Fruit fly (Drosophila melanogaster) whole organism, embryonic: Measurements from ENCODE around the gene barr.

ENCODE experiments used
- Aef1 ChIP-seq: fragments of 200-800 bp; sonication (Bioruptor generic); IDR thresholded peaks from 3 replicates; pipeline ENCODE4 v1.3.6; 2022; ENCODE audit warnings: missing biosample characterization, missing genetic modification characterization
- B-H2 ChIP-seq: fragments of 200-800 bp; sonication (Bioruptor generic); optimal IDR thresholded peaks from 2 replicates; lab custom pipeline; 2018; ENCODE audit warnings: missing biosample characterization, mild to moderate bottlenecking, missing genetic modification characterization
- BEAF-32 ChIP-seq: fragments of 200-800 bp; sonication (Bioruptor generic); optimal IDR thresholded peaks from 3 replicates; lab custom pipeline; 2017; ENCODE audit warnings: missing biosample characterization, missing genetic modification characterization, mild to moderate bottlenecking, moderate library complexity, missing genetic modification reagents
- CG10209 ChIP-seq: fragments of 200-800 bp; sonication (Bioruptor generic); optimal IDR thresholded peaks from 3 replicates; lab custom pipeline; 2017; ENCODE audit warnings: missing biosample characterization, mild to moderate bottlenecking, missing genetic modification characterization, missing genetic modification reagents
- CG10565 ChIP-seq: fragments of 200-800 bp; sonication (Bioruptor generic); optimal IDR thresholded peaks from 3 replicates; lab custom pipeline; 2016; ENCODE audit warnings: missing biosample characterization, mild to moderate bottlenecking, missing genetic modification characterization
- CG11093 ChIP-seq: fragments of 200-800 bp; sonication (Bioruptor generic); IDR thresholded peaks from 3 replicates; pipeline ENCODE4 v1.3.6; 2022; ENCODE audit warnings: missing biosample characterization, missing genetic modification characterization
- CG11456 ChIP-seq: fragments of 200-800 bp; sonication (Bioruptor generic); IDR thresholded peaks from 3 replicates; pipeline ENCODE4 v1.3.6; 2022; ENCODE audit warnings: missing biosample characterization, missing genetic modification characterization
- CG11504 ChIP-seq: fragments of 200-800 bp; sonication (Bioruptor generic); optimal IDR thresholded peaks from 3 replicates; lab custom pipeline; 2019; ENCODE audit warnings: missing biosample characterization, mild to moderate bottlenecking, missing genetic modification characterization, moderate library complexity
- CG11695 ChIP-seq: fragments of 200-800 bp; sonication (Bioruptor generic); IDR thresholded peaks from 3 replicates; pipeline ENCODE4 v1.3.6; 2022; ENCODE audit warnings: missing biosample characterization, missing genetic modification characterization
- CG17612 ChIP-seq: fragments of 200-800 bp; sonication (Bioruptor generic); IDR thresholded peaks from 2 replicates; pipeline ENCODE4 v1.3.6; 2022; ENCODE audit warnings: missing biosample characterization, missing genetic modification characterization
- CG17912 ChIP-seq: fragments of 200-800 bp; sonication (Bioruptor generic); optimal IDR thresholded peaks from 2 replicates; lab custom pipeline; 2018; ENCODE audit warnings: missing biosample characterization, mild to moderate bottlenecking, missing genetic modification characterization
- CG2889 ChIP-seq: fragments of 200-800 bp; sonication (Bioruptor generic); IDR thresholded peaks from 3 replicates; pipeline ENCODE4 v1.3.6; 2022; ENCODE audit warnings: missing biosample characterization, missing genetic modification characterization
- CG31388 ChIP-seq: fragments of 200-800 bp; sonication (Bioruptor generic); optimal IDR thresholded peaks from 2 replicates; lab custom pipeline; 2016; ENCODE audit warnings: missing biosample characterization, missing genetic modification characterization
- CG32532 ChIP-seq: fragments of 200-800 bp; sonication (Bioruptor generic); IDR thresholded peaks from 2 replicates; pipeline ENCODE4 v1.3.6; 2022; ENCODE audit warnings: missing biosample characterization, missing genetic modification characterization
- CG3407 ChIP-seq: fragments of 200-800 bp; sonication (Bioruptor generic); optimal IDR thresholded peaks from 2 replicates; lab custom pipeline; 2018; ENCODE audit warnings: missing biosample characterization, mild to moderate bottlenecking, missing genetic modification characterization
- CG34376 ChIP-seq: fragments of 200-800 bp; sonication (Bioruptor generic); optimal IDR thresholded peaks from 2 replicates; lab custom pipeline; 2018; ENCODE audit warnings: missing biosample characterization, mild to moderate bottlenecking, missing genetic modification characterization
- CG3995 ChIP-seq: fragments of 200-800 bp; sonication (Bioruptor generic); optimal IDR thresholded peaks from 3 replicates; lab custom pipeline; 2016; ENCODE audit warnings: missing biosample characterization, missing genetic modification characterization
- CG4404 ChIP-seq: fragments of 200-800 bp; sonication (Bioruptor generic); IDR thresholded peaks from 2 replicates; pipeline ENCODE4 v1.3.6; 2022; ENCODE audit warnings: missing biosample characterization, missing genetic modification characterization
- CG5245 ChIP-seq: fragments of 200-800 bp; sonication (Bioruptor generic); optimal IDR thresholded peaks from 3 replicates; lab custom pipeline; 2016; ENCODE audit warnings: missing biosample characterization, missing genetic modification characterization
- CG8089 ChIP-seq: fragments of 200-800 bp; sonication (Bioruptor generic); optimal IDR thresholded peaks from 3 replicates; lab custom pipeline; 2016; ENCODE audit warnings: missing biosample characterization, missing genetic modification characterization
- CG9817 ChIP-seq: fragments of 200-800 bp; sonication (Bioruptor generic); optimal IDR thresholded peaks from 2 replicates; lab custom pipeline; 2018; ENCODE audit warnings: missing biosample characterization, mild to moderate bottlenecking, missing genetic modification characterization, moderate library complexity
- Camta ChIP-seq: fragments of 200-800 bp; sonication (Bioruptor generic); optimal IDR thresholded peaks from 2 replicates; lab custom pipeline; 2016; ENCODE audit warnings: missing biosample characterization, missing genetic modification characterization
- Dad ChIP-seq: fragments of 200-800 bp; sonication (Bioruptor generic); optimal IDR thresholded peaks from 3 replicates; lab custom pipeline; 2016; ENCODE audit warnings: missing biosample characterization, missing genetic modification characterization
- Eip74EF ChIP-seq, 2 experiments: fragments of 200-800 bp in 1 of 2; fragments of >200 bp in 1 of 2; sonication (Bioruptor generic) in 1 of 2; optimal IDR thresholded peaks; 2 replicates each; lab custom pipeline; 2017 to 2019; ENCODE audit warnings: missing biosample characterization in 2 of 2, missing genetic modification characterization in 2 of 2, mild to moderate bottlenecking in 1 of 2, moderate library complexity in 1 of 2
- Elba2 ChIP-seq: fragments of 200-800 bp; sonication (Bioruptor generic); optimal IDR thresholded peaks from 3 replicates; lab custom pipeline; 2016; ENCODE audit warnings: missing biosample characterization, missing genetic modification characterization
- Ets97D ChIP-seq: fragments of 200-800 bp; sonication (Bioruptor generic); optimal IDR thresholded peaks from 3 replicates; lab custom pipeline; 2016; ENCODE audit warnings: missing biosample characterization, missing genetic modification characterization
- Fer3 ChIP-seq: fragments of 200-800 bp; sonication (Bioruptor generic); optimal IDR thresholded peaks from 2 replicates; lab custom pipeline; 2018; ENCODE audit warnings: missing biosample characterization, mild to moderate bottlenecking, missing genetic modification characterization, moderate library complexity
- H2.0 ChIP-seq: fragments of 200-800 bp; sonication (Bioruptor generic); IDR thresholded peaks from 2 replicates; pipeline ENCODE4 v1.3.6; 2022; ENCODE audit warnings: missing biosample characterization, missing genetic modification characterization
- HmgD ChIP-seq: fragments of 200-800 bp; sonication (Bioruptor generic); optimal IDR thresholded peaks from 3 replicates; lab custom pipeline; 2016; ENCODE audit warnings: missing biosample characterization, missing genetic modification characterization
- HmgZ ChIP-seq: fragments of 200-800 bp; sonication (Bioruptor generic); optimal IDR thresholded peaks from 2 replicates; lab custom pipeline; 2018; ENCODE audit warnings: missing biosample characterization, mild to moderate bottlenecking, missing genetic modification characterization
- Hr3 ChIP-seq: fragments of 200-800 bp; sonication (Bioruptor generic); optimal IDR thresholded peaks from 3 replicates; lab custom pipeline; 2016; ENCODE audit warnings: missing biosample characterization, missing genetic modification characterization
- Hr39 ChIP-seq: fragments of >200 bp; optimal IDR thresholded peaks from 2 replicates; lab custom pipeline; 2017
- Neu2 ChIP-seq: fragments of 200-800 bp; sonication (Bioruptor generic); optimal IDR thresholded peaks from 3 replicates; lab custom pipeline; 2016; ENCODE audit warnings: missing biosample characterization, missing genetic modification characterization, borderline replicate concordance
- Optix ChIP-seq: fragments of 200-800 bp; sonication (Bioruptor generic); IDR thresholded peaks from 3 replicates; pipeline ENCODE4 v1.3.6; 2022; ENCODE audit warnings: missing biosample characterization, missing genetic modification characterization
- Ravus ChIP-seq: fragments of 200-800 bp; sonication (Bioruptor generic); IDR thresholded peaks from 2 replicates; pipeline ENCODE4 v1.3.6; 2022; ENCODE audit warnings: missing biosample characterization, missing genetic modification characterization
- Vsx1 ChIP-seq: fragments of 200-800 bp; sonication (Bioruptor generic); optimal IDR thresholded peaks from 2 replicates; lab custom pipeline; 2017; ENCODE audit warnings: missing biosample characterization, mild to moderate bottlenecking, missing genetic modification characterization, missing genetic modification reagents
- Xrp1 ChIP-seq: fragments of 200-800 bp; sonication (Bioruptor generic); IDR thresholded peaks from 2 replicates; pipeline ENCODE4 v1.3.6; 2022; ENCODE audit warnings: missing biosample characterization, missing genetic modification characterization
- chn ChIP-seq: fragments of 200-800 bp; sonication (Bioruptor generic); optimal IDR thresholded peaks from 2 replicates; lab custom pipeline; 2016; ENCODE audit warnings: missing biosample characterization, missing genetic modification characterization
- dati ChIP-seq: fragments of 200-800 bp; sonication (Bioruptor generic); IDR thresholded peaks from 2 replicates; pipeline ENCODE4 v1.3.6; 2022; ENCODE audit warnings: missing biosample characterization, missing genetic modification characterization
- fd64A ChIP-seq: fragments of 200-800 bp; sonication (Bioruptor generic); optimal IDR thresholded peaks from 3 replicates; lab custom pipeline; 2018; ENCODE audit warnings: missing biosample characterization, mild to moderate bottlenecking, missing genetic modification characterization
- fru ChIP-seq: fragments of >200 bp; optimal IDR thresholded peaks from 2 replicates; lab custom pipeline; 2017
- h ChIP-seq: fragments of >200 bp; optimal IDR thresholded peaks from 2 replicates; lab custom pipeline; 2017
- ind ChIP-seq: fragments of 200-800 bp; sonication (Bioruptor generic); optimal IDR thresholded peaks from 3 replicates; lab custom pipeline; 2016; ENCODE audit warnings: missing biosample characterization, missing genetic modification characterization
- insv ChIP-seq, 2 experiments: fragments of 200-800 bp; sonication (Bioruptor generic); optimal IDR thresholded peaks; 3 replicates each; lab custom pipeline; 2016 to 2018; ENCODE audit warnings: missing biosample characterization in 2 of 2, missing genetic modification characterization in 2 of 2
- inv ChIP-seq: fragments of 200-800 bp; sonication (Bioruptor generic); IDR thresholded peaks from 2 replicates; pipeline ENCODE4 v1.3.6; 2022; ENCODE audit warnings: missing biosample characterization, missing genetic modification characterization; ENCODE audit not compliant: partially characterized antibody
- lab ChIP-seq: fragments of 200-800 bp; sonication (Bioruptor generic); optimal IDR thresholded peaks from 3 replicates; lab custom pipeline; 2017; ENCODE audit warnings: missing biosample characterization, missing genetic modification characterization, mild to moderate bottlenecking, moderate library complexity, missing genetic modification reagents
- otp ChIP-seq: fragments of 200-800 bp; sonication (Bioruptor generic); IDR thresholded peaks from 3 replicates; pipeline ENCODE4, ENCODE4 v1.3.6; 2022; ENCODE audit warnings: missing biosample characterization, missing genetic modification characterization
- p53 ChIP-seq: fragments of 200-800 bp; sonication (Bioruptor generic); optimal IDR thresholded peaks from 2 replicates; lab custom pipeline; 2016; ENCODE audit warnings: missing biosample characterization, missing genetic modification characterization
- rib ChIP-seq: fragments of 200-800 bp; sonication (Bioruptor generic); IDR thresholded peaks from 2 replicates; pipeline ENCODE4 v1.3.6; 2022; ENCODE audit warnings: missing biosample characterization, missing genetic modification characterization
- sens-2 ChIP-seq: fragments of 200-800 bp; sonication (Bioruptor generic); IDR thresholded peaks from 2 replicates; pipeline ENCODE4 v1.3.6; 2022; ENCODE audit warnings: missing biosample characterization, missing genetic modification characterization
- shn ChIP-seq: fragments of 200-800 bp; sonication (Bioruptor generic); optimal IDR thresholded peaks from 3 replicates; lab custom pipeline; 2016; ENCODE audit warnings: missing biosample characterization, missing genetic modification characterization
- twi ChIP-seq: fragments of 200-800 bp; optimal IDR thresholded peaks from 2 replicates; lab custom pipeline; 2019; ENCODE audit warnings: missing biosample characterization, mild to moderate bottlenecking, missing genetic modification characterization, moderate library complexity

Gene barr

DNA sequence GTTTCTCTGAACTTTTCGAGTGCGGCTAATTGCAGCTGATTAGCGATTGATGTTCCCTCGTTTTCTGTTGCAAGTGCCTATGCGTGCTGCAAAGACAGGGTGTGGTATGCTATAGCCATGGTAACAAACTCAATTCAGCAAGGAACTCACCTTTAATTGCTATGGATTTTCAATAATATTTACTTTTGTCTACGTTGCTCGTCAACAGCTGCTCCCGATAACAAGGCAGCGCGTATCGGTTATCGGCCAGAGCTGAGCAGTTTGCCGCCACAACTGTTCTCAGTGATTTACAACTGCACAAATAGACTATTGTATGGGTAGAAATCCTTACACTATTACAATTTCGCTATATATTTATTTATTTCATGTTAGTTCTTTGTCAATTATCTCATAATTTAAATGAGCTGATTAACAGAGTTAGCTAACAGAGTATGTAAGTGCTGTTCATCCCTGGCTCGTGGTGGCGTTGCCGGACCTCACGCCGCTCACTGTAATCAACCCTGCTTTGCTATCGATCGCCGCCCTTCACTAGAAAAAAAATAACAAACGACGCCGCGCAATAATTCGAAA is 14.1 kb upstream of the barr start, which contains the start of the genes pr and neb (continued):
- TF ChIP-seq CG11504 (tag; lab: Kevin White, UChicago) (peak; percentile 78), CG10565 (GFP tag; lab: Kevin White, UChicago) (no peak), CG3407 (GFP tag; lab: Kevin White, UChicago) (peak; percentile 15), Optix (GFP tag; lab: Robert Waterston, UW) (peak; percentile 6; the same call in 1 of the 3 replicates), CG11695 (GFP tag; lab: Robert Waterston, UW) (no peak), CG17612 (GFP tag; lab: Robert Waterston, UW) (no peak), rib (peak; percentile 17; the same call in 1 of the 2 replicates), Ets97D (GFP tag; lab: Kevin White, UChicago) (peak; percentile 73), Xrp1 (GFP tag; lab: Robert Waterston, UW) (no peak), CG11456 (GFP tag; lab: Robert Waterston, UW) (0 out of 3 replicates have a peak, but pooled peaks have one; percentile 58), Hr3 (GFP tag; lab: Kevin White, UChicago) (peak; percentile 60), CG31388 (GFP tag; lab: Kevin White, UChicago) (peak; percentile 33), Vsx1 (GFP tag; lab: Kevin White, UChicago) (peak; percentile 70), Neu2 (GFP tag; lab: Kevin White, UChicago) (no peak), CG2889 (GFP tag; lab: Robert Waterston, UW) (no peak), twi (tag; lab: Kevin White, UChicago) (peak; percentile 39), otp (GFP tag; lab: Robert Waterston, UW) (peak; percentile 17; the same call in 1 of the 3 replicates), Hr39 (no peak), CG5245 (GFP tag; lab: Kevin White, UChicago) (peak; percentile 42), CG17912 (peak; percentile 43), B-H2 (GFP tag; lab: Kevin White, UChicago) (peak; percentile 51), p53 (GFP tag; lab: Kevin White, UChicago) (peak; percentile 5), lab (GFP tag; lab: Kevin White, UChicago) (peak; percentile 25), CG10209 (peak; percentile 46), inv (peak; percentile 35; the same call in 1 of the 2 replicates), shn (GFP tag; lab: Kevin White, UChicago) (no peak), CG9817 (tag; lab: Kevin White, UChicago) (peak; percentile 64), CG32532 (GFP tag; lab: Robert Waterston, UW) (peak; percentile 45; the same call in 1 of the 2 replicates), H2.0 (peak; percentile 48), insv (GFP tag; optimal IDR thresholded peaks at IDR 0.05; lab: Kevin White, UChicago) (peak in 1 of 2 experiments; percentile 0), CG8089 (no peak), Fer3 (no peak), Eip74EF (GFP tag; optimal IDR thresholded peaks at IDR 0.05; lab: Kevin White, UChicago) (peak in 1 of 2 experiments; percentile 37), Camta (GFP tag; lab: Kevin White, UChicago) (peak; percentile 23), BEAF-32 (GFP tag; lab: Kevin White, UChicago) (peak; percentile 51), dati (no peak), CG34376 (GFP tag; lab: Kevin White, UChicago) (no peak), sens-2 (GFP tag; lab: Robert Waterston, UW) (no peak), CG11093 (GFP tag; lab: Robert Waterston, UW) (no peak), HmgZ (tag; lab: Kevin White, UChicago) (peak; percentile 49), Elba2 (GFP tag; lab: Kevin White, UChicago) (no peak), HmgD (GFP tag; lab: Kevin White, UChicago) (no peak), fru (lab: Kevin White, UChicago) (no peak), Aef1 (peak; percentile 73), chn (peak; percentile 26), Dad (GFP tag; lab: Kevin White, UChicago) (peak; percentile 56), fd64A (GFP tag; lab: Kevin White, UChicago) (no peak), Ravus (GFP tag; lab: Robert Waterston, UW) (no peak; the same call in 1 of the 2 replicates), ind (GFP tag; lab: Kevin White, UChicago) (peak; percentile 11), CG3995 (GFP tag; lab: Kevin White, UChicago) (peak; percentile 96), h (no peak), CG4404 (GFP tag; lab: Robert Waterston, UW) (no peak)
